Fruit fly (Drosophila melanogaster) whole organism, embryonic: Measurements from ENCODE around the gene fal.

Experiments
- CG17568 ChIP-seq: fragments of 200-800 bp; sonication (Bioruptor generic); optimal IDR thresholded peaks from 2 replicates; lab custom pipeline; 2018; ENCODE audit warnings: missing biosample characterization, mild to moderate bottlenecking, missing genetic modification characterization, moderate library complexity
- CG30020 ChIP-seq: fragments of 200-800 bp; optimal IDR thresholded peaks from 2 replicates; lab custom pipeline; 2019; ENCODE audit warnings: missing biosample characterization, mild to moderate bottlenecking, missing genetic modification characterization, moderate library complexity
- CG7786 ChIP-seq: fragments of 200-800 bp; sonication (Bioruptor generic); optimal IDR thresholded peaks from 2 replicates; lab custom pipeline; 2016; ENCODE audit warnings: missing biosample characterization, missing genetic modification characterization
- CG9727 ChIP-seq: fragments of 200-800 bp; sonication (Bioruptor generic); optimal IDR thresholded peaks from 3 replicates; lab custom pipeline; 2017; ENCODE audit warnings: missing biosample characterization, mild to moderate bottlenecking, missing genetic modification characterization
- Chrac-16 ChIP-seq: fragments of 200-800 bp; sonication (Bioruptor generic); optimal IDR thresholded peaks from 3 replicates; lab custom pipeline; 2016; ENCODE audit warnings: missing biosample characterization, missing genetic modification characterization
- Nf-YB ChIP-seq: fragments of 200-800 bp; sonication (Bioruptor generic); optimal IDR thresholded peaks from 3 replicates; lab custom pipeline; 2019; ENCODE audit warnings: missing biosample characterization, mild to moderate bottlenecking, missing genetic modification characterization, moderate library complexity
- Oaz ChIP-seq: fragments of 200-800 bp; sonication (Bioruptor generic); IDR thresholded peaks from 2 replicates; pipeline ENCODE4 v1.3.6; 2022; ENCODE audit warnings: missing biosample characterization, missing genetic modification characterization
- az2 ChIP-seq: fragments of 200-800 bp; sonication (Bioruptor generic); optimal IDR thresholded peaks from 3 replicates; lab custom pipeline; 2016; ENCODE audit warnings: missing biosample characterization, missing genetic modification characterization
- bcd ChIP-seq: fragments of 200-800 bp; sonication (Bioruptor generic); optimal IDR thresholded peaks from 2 replicates; lab custom pipeline; 2017; ENCODE audit warnings: missing biosample characterization, mild to moderate bottlenecking, missing genetic modification characterization
- dpn ChIP-seq, 2 experiments: fragments of 200-800 bp; sonication (Bioruptor generic); optimal IDR thresholded peaks; 3 replicates each; lab custom pipeline; 2016; ENCODE audit warnings: missing biosample characterization in 2 of 2, missing genetic modification characterization in 2 of 2
- shn ChIP-seq: fragments of 200-800 bp; sonication (Bioruptor generic); optimal IDR thresholded peaks from 3 replicates; lab custom pipeline; 2016; ENCODE audit warnings: missing biosample characterization, missing genetic modification characterization
- sug ChIP-seq: fragments of 200-800 bp; optimal IDR thresholded peaks from 2 replicates; lab custom pipeline; 2019; ENCODE audit warnings: missing biosample characterization, mild to moderate bottlenecking, missing genetic modification characterization, moderate library complexity
- vnd ChIP-seq: fragments of 200-800 bp; sonication (Bioruptor generic); IDR thresholded peaks from 3 replicates; pipeline ENCODE4 v1.3.6; 2022; ENCODE audit warnings: missing biosample characterization, missing genetic modification characterization; ENCODE audit not compliant: partially characterized antibody

dm6 chr3L:19288395-19288969 is 5.9 kb upstream of the fal start:
- TF ChIP-seq vnd (GFP tag; lab: Robert Waterston, UW) (no peak), Oaz (GFP tag; lab: Robert Waterston, UW) (no peak), Nf-YB (no peak), CG9727 (GFP tag; lab: Kevin White, UChicago) (no peak), CG30020 (tag; lab: Kevin White, UChicago) (no peak), Chrac-16 (GFP tag; lab: Kevin White, UChicago) (no peak), CG7786 (GFP tag; lab: Kevin White, UChicago) (no peak), az2 (GFP tag; lab: Kevin White, UChicago) (no peak), sug (no peak), bcd (GFP tag; lab: Kevin White, UChicago) (no peak), shn (GFP tag; lab: Kevin White, UChicago) (no peak), CG17568 (GFP tag; lab: Kevin White, UChicago) (no peak), dpn (GFP tag; optimal IDR thresholded peaks at IDR 0.05; lab: Kevin White, UChicago) (no peak)
